Fruit fly (Drosophila melanogaster) whole organism, wandering third instar larva: Measurements from ENCODE around the gene CG34408.

Experiments used
- Abd-B ChIP-seq: fragments of >200 bp; optimal IDR thresholded peaks from 2 replicates; lab custom pipeline; 2017; ENCODE audit warnings: missing biosample characterization, missing genetic modification characterization
- CG32264 ChIP-seq: fragments of 200-800 bp; sonication (Bioruptor generic); optimal IDR thresholded peaks from 2 replicates; lab custom pipeline; 2016; ENCODE audit warnings: missing biosample characterization, missing genetic modification characterization
- Dif ChIP-seq: fragments of 200-275, 200-300 bp; sonication (Bioruptor generic); optimal IDR thresholded peaks from 2 replicates; lab custom pipeline; 2018; ENCODE audit warnings: missing biosample characterization, missing genetic modification characterization; ENCODE audit not compliant: partially characterized antibody
- GATAd ChIP-seq: sonication (Bioruptor generic); optimal IDR thresholded peaks from 2 replicates; lab custom pipeline; 2016; ENCODE audit warnings: missing biosample characterization, missing genetic modification characterization
- Hr83 ChIP-seq: fragments of 200-300 bp; sonication (Bioruptor generic); optimal IDR thresholded peaks from 2 replicates; lab custom pipeline; 2016; ENCODE audit warnings: missing biosample characterization, mild to moderate bottlenecking, missing genetic modification characterization, moderate library complexity; ENCODE audit not compliant: poor library complexity, severe bottlenecking
- Jra ChIP-seq: sonication (Bioruptor generic); optimal IDR thresholded peaks from 2 replicates; lab custom pipeline; 2016; ENCODE audit warnings: missing biosample characterization, missing genetic modification characterization
- Myc ChIP-seq: fragments of >200 bp; optimal IDR thresholded peaks from 2 replicates; lab custom pipeline; 2017
- br ChIP-seq: fragments of 200-800 bp; sonication (Bioruptor generic); optimal IDR thresholded peaks from 2 replicates; lab custom pipeline; 2016; ENCODE audit warnings: missing biosample characterization, missing genetic modification characterization
- lola ChIP-seq: fragments of >200 bp; optimal IDR thresholded peaks from 2 replicates; lab custom pipeline; 2017; ENCODE audit warnings: missing biosample characterization, missing genetic modification characterization
- psq ChIP-seq: fragments of 200-800 bp; sonication (Bioruptor generic); optimal IDR thresholded peaks from 3 replicates; lab custom pipeline; 2017; ENCODE audit warnings: missing biosample characterization, mild to moderate bottlenecking, missing genetic modification characterization, moderate library complexity
- usp ChIP-seq: fragments of >200 bp; optimal IDR thresholded peaks from 2 replicates; lab custom pipeline; 2017; ENCODE audit warnings: missing biosample characterization, missing genetic modification characterization

DNA sequence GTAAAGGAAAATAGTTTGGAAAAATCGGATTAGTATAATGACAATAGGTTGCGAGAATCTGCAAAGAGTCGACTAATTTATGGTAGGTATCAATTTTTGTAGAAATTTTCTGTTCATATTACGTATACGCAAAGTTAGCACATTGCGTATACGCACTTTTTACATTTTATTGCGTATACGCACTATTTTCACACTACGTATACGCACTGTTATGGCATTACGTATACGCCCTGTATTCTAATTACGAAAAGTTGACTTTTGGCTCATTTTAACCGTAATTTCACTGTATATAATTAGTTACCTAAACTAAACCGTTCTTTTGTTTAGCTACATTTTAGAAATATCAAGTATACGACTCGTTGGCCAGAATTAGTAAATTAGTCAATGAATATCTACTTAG is 23.0 kb downstream of the CG34408 start:
- TF ChIP-seq br (GFP tag; lab: Kevin White, UChicago) (no peak), Myc (lab: Kevin White, UChicago) (no peak), psq (GFP tag; lab: Kevin White, UChicago) (no peak), Dif (GFP tag; lab: Kevin White, UChicago) (no peak), GATAd (GFP tag; lab: Kevin White, UChicago) (no peak), CG32264 (no peak), Abd-B (no peak), Jra (GFP tag; lab: Kevin White, UChicago) (no peak), usp (GFP tag; lab: Kevin White, UChicago) (no peak), lola (GFP tag; lab: Kevin White, UChicago) (no peak), Hr83 (GFP tag; lab: Kevin White, UChicago) (no peak)
